Worm (Caenorhabditis elegans): Measurements from ENCODE around the gene ifc-2.
A peak's percentile ranks its signal among the peaks of the same experiment; 100 is the strongest.

Gene ifc-2

DNA sequence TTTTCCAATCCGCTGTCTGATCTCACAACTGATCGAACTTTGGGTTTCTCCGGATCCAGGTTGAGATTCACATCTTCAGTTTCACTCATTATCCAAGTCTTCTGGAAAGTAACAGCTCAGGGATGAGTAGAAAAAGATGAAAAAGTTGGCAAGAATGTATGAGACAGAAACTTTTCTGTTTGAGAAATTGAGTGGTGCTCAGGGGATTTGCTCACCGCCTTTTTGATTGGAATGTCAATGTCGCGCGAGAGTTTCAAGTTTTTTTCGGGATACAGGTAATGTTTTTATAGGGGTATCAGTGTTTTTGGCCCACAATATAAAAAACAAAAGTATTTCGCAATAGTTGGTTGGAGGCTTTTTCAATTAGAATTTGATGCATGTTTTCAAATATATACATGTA is 33.5 kb downstream of the ifc-2 start, which contains the start of gene unc-96:
unc-96 (minus strand) TSS at position 101 of the 400 bp plus-strand sequence.
- TF ChIP-seq unc-62 (GFP tag; optimal IDR thresholded peaks at IDR 0.05), result no peak
- TF ChIP-seq nhr-25 (tag; optimal IDR thresholded peaks at IDR 0.05), result no peak
- TF ChIP-seq pha-4 (tag; optimal IDR thresholded peaks at IDR 0.05), result no peak
- no peak for TF ChIP-seq lin-39 (tag; optimal IDR thresholded peaks at IDR 0.05)
- no peak for TF ChIP-seq R02D3.7 (tag; optimal IDR thresholded peaks at IDR 0.05)
- TF ChIP-seq snpc-4 (tag; optimal IDR thresholded peaks at IDR 0.05), result no peak

ce11 chrX:617730-618129 is 37.0 kb downstream of the ifc-2 start:
- peak; percentile 69 for TF ChIP-seq pha-4 (tag; optimal IDR thresholded peaks at IDR 0.05)
- TF ChIP-seq snpc-4 (tag; optimal IDR thresholded peaks at IDR 0.05), result no peak

- no peak for TF ChIP-seq egl-27 (tag; optimal IDR thresholded peaks at IDR 0.05)
- TF ChIP-seq mml-1 (tag; optimal IDR thresholded peaks at IDR 0.05), result no peak
- no peak for TF ChIP-seq skn-1 (tag; optimal IDR thresholded peaks at IDR 0.05)
- TF ChIP-seq unc-39 (tag; optimal IDR thresholded peaks at IDR 0.05), result no peak
- TF ChIP-seq ztf-11 (tag; optimal IDR thresholded peaks at IDR 0.05), result no peak
- TF ChIP-seq ceh-28 (tag; optimal IDR thresholded peaks at IDR 0.05), result no peak
- no peak for TF ChIP-seq ceh-16 (tag; optimal IDR thresholded peaks at IDR 0.05)
- TF ChIP-seq lsy-12 (tag; optimal IDR thresholded peaks at IDR 0.05), result no peak
These were observed 41.9 kb downstream of the ifc-2 start for ce11 chrX:612783-613182.

DNA sequence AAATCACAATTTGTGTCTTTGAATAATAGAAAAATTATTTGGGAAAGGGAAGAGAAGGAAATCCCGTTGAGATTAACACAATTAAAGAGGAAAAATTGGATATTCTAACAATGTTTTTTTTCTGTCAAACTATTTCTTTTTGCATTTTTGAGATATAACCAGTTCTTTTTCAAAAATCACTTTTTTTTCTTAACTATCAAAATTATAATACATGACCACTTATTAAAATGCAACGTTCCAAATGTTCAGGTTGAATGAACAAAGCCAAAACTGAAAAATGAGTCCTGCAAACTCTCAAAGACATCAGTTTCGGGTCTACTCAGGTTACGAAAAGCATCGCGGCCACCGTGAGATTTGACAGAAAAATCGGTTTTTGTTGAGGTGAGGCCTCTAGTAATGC is 45.2 kb downstream of the ifc-2 start:
- TF ChIP-seq ztf-4 (tag; optimal IDR thresholded peaks at IDR 0.05), result no peak
- no peak for TF ChIP-seq pha-4 (tag; optimal IDR thresholded peaks at IDR 0.05)
- TF ChIP-seq snpc-4 (tag; optimal IDR thresholded peaks at IDR 0.05), result no peak
- TF ChIP-seq egl-5 (tag; optimal IDR thresholded peaks at IDR 0.05), result no peak
- no peak for TF ChIP-seq elt-1 (tag; optimal IDR thresholded peaks at IDR 0.05)
- no peak for TF ChIP-seq ztf-11 (tag; optimal IDR thresholded peaks at IDR 0.05)
- no peak for TF ChIP-seq nhr-76 (tag; optimal IDR thresholded peaks at IDR 0.05)
- no peak for TF ChIP-seq nhr-28 (tag; optimal IDR thresholded peaks at IDR 0.05)
- TF ChIP-seq ceh-9 (tag; optimal IDR thresholded peaks at IDR 0.05), result no peak

DNA sequence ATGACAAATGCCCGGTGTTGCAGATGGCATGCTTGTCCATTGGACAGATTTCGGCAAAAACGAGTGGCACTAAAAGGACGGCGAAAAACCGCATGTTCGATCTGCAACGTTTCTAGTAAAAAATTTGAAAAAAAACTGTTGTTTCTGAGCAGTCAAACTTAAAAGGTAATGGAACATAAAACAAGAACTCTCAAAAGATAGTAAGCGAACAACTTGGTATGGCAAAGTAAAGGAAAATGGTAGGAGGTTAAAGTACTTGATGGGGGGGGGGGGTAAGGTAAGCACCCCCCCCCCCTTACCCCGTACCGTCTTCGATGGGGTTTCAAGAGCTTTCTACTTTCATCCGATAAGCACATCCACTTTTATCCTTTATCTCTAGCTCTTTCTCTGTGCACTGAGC is 46.3 kb downstream of the ifc-2 start, which contains the start of gene F13C5.5:
F13C5.5 (minus strand) TSS at position 101 of the 400 bp plus-strand sequence.
- TF ChIP-seq pha-4 (tag; optimal IDR thresholded peaks at IDR 0.05), result peak; percentile 24
- TF ChIP-seq ceh-16 (tag; optimal IDR thresholded peaks at IDR 0.05), result no peak
- TF ChIP-seq ceh-9 (tag; optimal IDR thresholded peaks at IDR 0.05), result no peak
- no peak for TF ChIP-seq snpc-4 (tag; optimal IDR thresholded peaks at IDR 0.05)

DNA sequence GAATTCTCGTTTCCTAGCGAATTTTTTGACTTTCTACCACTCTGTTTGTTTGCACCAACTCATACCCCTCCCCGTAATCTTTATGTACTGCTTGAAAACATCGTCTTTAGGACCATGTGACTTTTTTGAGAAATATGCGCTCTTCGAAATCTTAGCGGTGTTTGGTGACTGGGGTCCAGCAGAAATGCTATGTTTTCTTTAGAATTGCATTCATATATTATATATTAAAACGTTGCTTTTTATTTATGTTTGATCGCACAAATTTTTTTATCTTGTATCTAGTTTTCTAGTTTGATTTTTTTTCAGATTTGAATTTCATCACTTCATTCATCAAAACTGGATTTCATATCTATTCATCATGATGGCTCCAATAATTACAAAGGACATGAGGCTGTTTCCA is 52.8 kb downstream of the ifc-2 start, which contains the start of gene F13C5.1:
F13C5.1 (plus strand) TSS at position 301 of the 400 bp plus-strand sequence.
- no peak for TF ChIP-seq eor-1 (tag; optimal IDR thresholded peaks at IDR 0.05)
- no peak for TF ChIP-seq nfya-1 (tag; optimal IDR thresholded peaks at IDR 0.05; ENCODE audit: insufficient read depth)
- no peak for TF ChIP-seq elt-3 (tag; optimal IDR thresholded peaks at IDR 0.05)
- no peak for TF ChIP-seq daf-12 (tag; optimal IDR thresholded peaks at IDR 0.05)
- TF ChIP-seq nhr-11 (tag; optimal IDR thresholded peaks at IDR 0.05), result no peak
- no peak for TF ChIP-seq lsy-12 (tag; optimal IDR thresholded peaks at IDR 0.05)

ce11 chrX:601340-601757 is 53.4 kb downstream of the ifc-2 start:
- no peak for TF ChIP-seq aly-2 (tag; optimal IDR thresholded peaks at IDR 0.05)
- peak; percentile 40 for TF ChIP-seq skn-1 (tag; optimal IDR thresholded peaks at IDR 0.05)
- peak; percentile 84 for TF ChIP-seq lin-39 (tag; optimal IDR thresholded peaks at IDR 0.05)
- peak; percentile 3 for TF ChIP-seq tbx-2 (tag; optimal IDR thresholded peaks at IDR 0.05)
- no peak for TF ChIP-seq fos-1 (tag; optimal IDR thresholded peaks at IDR 0.05)
- peak; percentile 13 for TF ChIP-seq snpc-4 (tag; optimal IDR thresholded peaks at IDR 0.05)
- TF ChIP-seq ama-1 (optimal IDR thresholded peaks at IDR 0.05), result no peak
- TF ChIP-seq nhr-237 (tag; optimal IDR thresholded peaks at IDR 0.05), result no peak
- peak; percentile 72 for TF ChIP-seq hmg-11 (tag; optimal IDR thresholded peaks at IDR 0.05)
- TF ChIP-seq nfya-1 (tag; optimal IDR thresholded peaks at IDR 0.05; ENCODE audit: insufficient read depth), result peak; percentile 55

All from whole organism, L3 larva.